Worm (Caenorhabditis elegans) whole organism, L1 larva: ENCODE results near the gene nlp-64.
"Not testable (repeated sequence)": the region's sequence is repeated elsewhere in the genome, so short reads cannot be mapped to it uniquely, and the experiment has no call there.

Experiments used
- aly-2 ChIP-seq: fragments of 150-350 bp; optimal IDR thresholded peaks from 2 replicates; lab custom pipeline; 2014; ENCODE audit warnings: missing biosample characterization, missing genetic modification characterization
- blmp-1 ChIP-seq: fragments of 150-350 bp; optimal IDR thresholded peaks from 2 replicates; lab custom pipeline; 2014; ENCODE audit warnings: missing biosample characterization, missing genetic modification characterization
- elt-3 ChIP-seq, 6 experiments: fragments of 150-350 bp in 1 of 6; sonication (generic microtip); optimal IDR thresholded peaks; 2 replicates each; lab custom pipeline; 2017 to 2018; ENCODE audit warnings: missing biosample characterization in 6 of 6, missing genetic modification characterization in 6 of 6, inconsistent platforms in 1 of 6
- hpl-2 ChIP-seq: fragments of 150-350 bp; optimal IDR thresholded peaks from 2 replicates; lab custom pipeline; 2014; ENCODE audit warnings: missing biosample characterization, missing genetic modification reagents, missing genetic modification characterization
- lin-14 ChIP-seq: fragments of 200-800 bp; sonication (Bioruptor generic); optimal IDR thresholded peaks from 2 replicates; lab custom pipeline; 2018; ENCODE audit warnings: mild to moderate bottlenecking, missing genetic modification characterization, moderate library complexity, missing compliant biosample characterization
- nhr-237 ChIP-seq: fragments of 150-350 bp; optimal IDR thresholded peaks from 2 replicates; lab custom pipeline; 2014; ENCODE audit warnings: missing biosample characterization, missing genetic modification characterization
- snpc-4 ChIP-seq: fragments of 150-350 bp; optimal IDR thresholded peaks from 2 replicates; lab custom pipeline; 2014; ENCODE audit warnings: missing biosample characterization, missing genetic modification characterization
- sox-4 ChIP-seq: sonication (generic microtip); optimal IDR thresholded peaks from 2 replicates; lab custom pipeline; 2016; ENCODE audit warnings: missing genetic modification characterization, missing compliant biosample characterization
- vab-15 ChIP-seq: sonication (generic microtip); optimal IDR thresholded peaks from 2 replicates; lab custom pipeline; 2017; ENCODE audit warnings: missing genotype, mild to moderate bottlenecking, missing genetic modification characterization, missing compliant biosample characterization
- zag-1 ChIP-seq: fragments of 150-350 bp; optimal IDR thresholded peaks from 2 replicates; lab custom pipeline; 2014; ENCODE audit warnings: missing biosample characterization, missing genetic modification characterization

DNA sequence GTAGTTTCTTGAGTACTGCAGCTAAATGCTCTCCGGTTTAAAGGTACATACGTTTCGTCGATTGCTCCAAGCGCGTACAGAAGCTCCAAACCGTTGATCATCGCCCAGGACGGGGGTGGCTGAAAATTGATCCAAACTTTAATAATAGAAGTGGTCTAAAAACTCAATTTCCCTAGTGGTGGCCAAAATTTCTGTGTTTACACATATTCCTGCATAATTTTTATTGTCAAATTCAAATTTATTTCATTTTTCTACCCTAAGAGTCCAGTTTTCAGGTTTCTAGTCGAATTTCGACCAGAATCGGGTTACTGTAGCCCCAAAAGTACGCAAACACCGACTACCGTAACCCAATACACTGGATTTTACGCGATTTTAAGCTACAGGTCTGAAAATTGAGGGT, 37.2 kb downstream of the nlp-64 start, which contains the start of gene Y108F1.5:
- TF ChIP-seq vab-15 (tag; lab: Kevin White, UChicago); zag-1 (tag; lab: Kevin White, UChicago); snpc-4 (tag; lab: Kevin White, UChicago); sox-4 (tag; lab: Kevin White, UChicago); nhr-237 (tag; lab: Kevin White, UChicago); elt-3 (tag; optimal IDR thresholded peaks at IDR 0.05; lab: Kevin White, UChicago); hpl-2; aly-2 (tag; lab: Kevin White, UChicago); lin-14 (GFP tag; lab: Kevin White, UChicago); blmp-1 (tag; lab: Kevin White, UChicago): not testable (repeated sequence)
